Fruit fly (Drosophila melanogaster) whole organism, embryonic: ENCODE measurements around the gene Npc2a.
A peak's percentile ranks its signal among the peaks of the same experiment; 100 is the strongest.

Source experiments
- Atf3 ChIP-seq: fragments of 200-800 bp; sonication (Bioruptor generic); optimal IDR thresholded peaks from 3 replicates; lab custom pipeline; 2016; ENCODE audit warnings: missing biosample characterization, missing genetic modification characterization
- CG10654 ChIP-seq: fragments of 200-800 bp; sonication (Bioruptor generic); optimal IDR thresholded peaks from 2 replicates; lab custom pipeline; 2016; ENCODE audit warnings: missing biosample characterization, missing genetic modification characterization
- CG10959 ChIP-seq: fragments of 200-800 bp; sonication (Bioruptor generic); IDR thresholded peaks from 2 replicates; pipeline ENCODE4 v1.3.6; 2022; ENCODE audit warnings: missing biosample characterization, missing genetic modification characterization
- CG11085 ChIP-seq: fragments of 200-800 bp; sonication (Bioruptor generic); IDR thresholded peaks from 2 replicates; pipeline ENCODE4 v1.3.6; 2022; ENCODE audit warnings: missing biosample characterization, missing genetic modification characterization
- CG13894 ChIP-seq: fragments of 200-800 bp; sonication (Bioruptor generic); optimal IDR thresholded peaks from 3 replicates; lab custom pipeline; 2018; ENCODE audit warnings: missing biosample characterization, mild to moderate bottlenecking, missing genetic modification characterization, moderate library complexity
- CG15479 ChIP-seq: fragments of 200-800 bp; sonication (Bioruptor generic); optimal IDR thresholded peaks from 3 replicates; lab custom pipeline; 2019; ENCODE audit warnings: missing biosample characterization, mild to moderate bottlenecking, missing genetic modification characterization, moderate library complexity
- CG17568 ChIP-seq: fragments of 200-800 bp; sonication (Bioruptor generic); optimal IDR thresholded peaks from 2 replicates; lab custom pipeline; 2018; ENCODE audit warnings: missing biosample characterization, mild to moderate bottlenecking, missing genetic modification characterization, moderate library complexity
- CG18262 ChIP-seq: fragments of 200-800 bp; optimal IDR thresholded peaks from 3 replicates; lab custom pipeline; 2019; ENCODE audit warnings: missing biosample characterization, mild to moderate bottlenecking, missing genetic modification characterization, moderate library complexity
- CG18619 ChIP-seq: fragments of 200-800 bp; sonication (Bioruptor generic); optimal IDR thresholded peaks from 3 replicates; lab custom pipeline; 2017; ENCODE audit warnings: missing biosample characterization, mild to moderate bottlenecking, missing genetic modification characterization
- CG18764 ChIP-seq: fragments of 200-800 bp; sonication (Bioruptor generic); optimal IDR thresholded peaks from 3 replicates; lab custom pipeline; 2016; ENCODE audit warnings: missing biosample characterization, missing genetic modification characterization
- CG2129 ChIP-seq: fragments of 200-800 bp; sonication (Bioruptor generic); IDR thresholded peaks from 2 replicates; pipeline ENCODE4 v1.3.6; 2022; ENCODE audit warnings: missing biosample characterization, missing genetic modification characterization; ENCODE audit not compliant: partially characterized antibody
- CG3163 ChIP-seq: fragments of 200-800 bp; sonication (Bioruptor generic); optimal IDR thresholded peaks from 3 replicates; lab custom pipeline; 2016; ENCODE audit warnings: missing biosample characterization, missing genetic modification characterization
- CG7963 ChIP-seq: fragments of 200-800 bp; sonication (Bioruptor generic); IDR thresholded peaks from 3 replicates; pipeline ENCODE4 v1.3.6; 2022; ENCODE audit warnings: missing biosample characterization, missing genetic modification characterization; ENCODE audit not compliant: partially characterized antibody
- CG8924 ChIP-seq: fragments of 200-800 bp; optimal IDR thresholded peaks from 3 replicates; lab custom pipeline; 2019; ENCODE audit warnings: missing biosample characterization, mild to moderate bottlenecking, missing genetic modification characterization, moderate library complexity
- CG9437 ChIP-seq: fragments of 200-800 bp; sonication (Bioruptor generic); optimal IDR thresholded peaks from 2 replicates; lab custom pipeline; 2018; ENCODE audit warnings: missing biosample characterization, mild to moderate bottlenecking, missing genetic modification characterization
- CG9609 ChIP-seq: fragments of 200-800 bp; sonication (Bioruptor generic); optimal IDR thresholded peaks from 3 replicates; lab custom pipeline; 2016; ENCODE audit warnings: missing biosample characterization, missing genetic modification characterization
- D ChIP-seq, 2 experiments: fragments of 200-800 bp in 1 of 2; fragments of >200 bp in 1 of 2; sonication (Bioruptor generic) in 1 of 2; optimal IDR thresholded peaks; 2 replicates in 1 of 2; 3 replicates in 1 of 2; lab custom pipeline; 2017; ENCODE audit warnings: mild to moderate bottlenecking in 1 of 2, missing biosample characterization in 1 of 2, missing genetic modification characterization in 1 of 2, missing genetic modification reagents in 1 of 2
- Dp ChIP-seq: fragments of 200-800 bp; sonication (Bioruptor generic); optimal IDR thresholded peaks from 2 replicates; lab custom pipeline; 2018; ENCODE audit warnings: missing biosample characterization, mild to moderate bottlenecking, missing genetic modification characterization, moderate library complexity
- Drgx ChIP-seq: fragments of 200-800 bp; sonication (Bioruptor generic); IDR thresholded peaks from 2 replicates; pipeline ENCODE4 v1.3.6; 2022; ENCODE audit warnings: missing biosample characterization, missing genetic modification characterization
- Elba2 ChIP-seq: fragments of 200-800 bp; sonication (Bioruptor generic); optimal IDR thresholded peaks from 3 replicates; lab custom pipeline; 2016; ENCODE audit warnings: missing biosample characterization, missing genetic modification characterization
- Gug ChIP-seq: fragments of 200-800 bp; sonication (Bioruptor generic); IDR thresholded peaks from 4 replicates; pipeline ENCODE4 v1.3.6; 2022; ENCODE audit warnings: missing biosample characterization, missing genetic modification characterization
- H2.0 ChIP-seq: fragments of 200-800 bp; sonication (Bioruptor generic); IDR thresholded peaks from 2 replicates; pipeline ENCODE4 v1.3.6; 2022; ENCODE audit warnings: missing biosample characterization, missing genetic modification characterization
- Hand ChIP-seq: fragments of 200-800 bp; sonication (Bioruptor generic); optimal IDR thresholded peaks from 2 replicates; lab custom pipeline; 2017; ENCODE audit warnings: mild to moderate bottlenecking, missing biosample characterization, missing genetic modification reagents, missing genetic modification characterization
- Jarid2 ChIP-seq: fragments of 200-800 bp; sonication (Bioruptor generic); optimal IDR thresholded peaks from 3 replicates; lab custom pipeline; 2017; ENCODE audit warnings: mild to moderate bottlenecking, missing biosample characterization, missing genetic modification reagents, missing genetic modification characterization
- Meics ChIP-seq: fragments of 200-800 bp; sonication (Bioruptor generic); optimal IDR thresholded peaks from 2 replicates; lab custom pipeline; 2017; ENCODE audit warnings: missing biosample characterization, mild to moderate bottlenecking, missing genetic modification characterization
- Myb ChIP-seq: fragments of 200-800 bp; sonication (Bioruptor generic); optimal IDR thresholded peaks from 2 replicates; lab custom pipeline; 2016; ENCODE audit warnings: missing biosample characterization, missing genetic modification characterization
- Nf-YA ChIP-seq: fragments of 200-800 bp; sonication (Bioruptor generic); IDR thresholded peaks from 2 replicates; pipeline ENCODE4 v1.3.6; 2022; ENCODE audit warnings: missing biosample characterization, missing genetic modification characterization
- Rx ChIP-seq: fragments of 200-800 bp; sonication (Bioruptor generic); IDR thresholded peaks from 2 replicates; pipeline ENCODE4 v1.3.6; 2022; ENCODE audit warnings: missing biosample characterization, missing genetic modification characterization
- Sry-β ChIP-seq: fragments of 200-800 bp; sonication (Bioruptor generic); optimal IDR thresholded peaks from 2 replicates; lab custom pipeline; 2018; ENCODE audit warnings: missing biosample characterization, mild to moderate bottlenecking, missing genetic modification characterization, moderate library complexity
- abd-A ChIP-seq: fragments of 200-800 bp; sonication (Bioruptor generic); optimal IDR thresholded peaks from 3 replicates; lab custom pipeline; 2019; ENCODE audit warnings: missing biosample characterization, mild to moderate bottlenecking, missing genetic modification characterization, moderate library complexity
- chm ChIP-seq: fragments of 200-800 bp; sonication (Bioruptor generic); IDR thresholded peaks from 2 replicates; pipeline ENCODE4 v1.3.6; 2022; ENCODE audit warnings: missing biosample characterization, missing genetic modification characterization
- crol ChIP-seq: fragments of 200-800 bp; sonication (Bioruptor generic); IDR thresholded peaks from 2 replicates; pipeline ENCODE4 v1.3.6; 2022; ENCODE audit warnings: missing biosample characterization, missing genetic modification characterization
- dpn ChIP-seq, 2 experiments: fragments of 200-800 bp; sonication (Bioruptor generic); optimal IDR thresholded peaks; 3 replicates each; lab custom pipeline; 2016; ENCODE audit warnings: missing biosample characterization in 2 of 2, missing genetic modification characterization in 2 of 2
- ewg ChIP-seq: fragments of 200-800 bp; sonication (Bioruptor generic); optimal IDR thresholded peaks from 3 replicates; lab custom pipeline; 2017; ENCODE audit warnings: mild to moderate bottlenecking, missing biosample characterization, missing genetic modification reagents, missing genetic modification characterization
- ftz-f1 ChIP-seq: fragments of 200-800 bp; sonication (Bioruptor generic); optimal IDR thresholded peaks from 2 replicates; lab custom pipeline; 2016; ENCODE audit warnings: missing biosample characterization, missing genetic modification characterization
- gcm2 ChIP-seq: fragments of 200-800 bp; sonication (Bioruptor generic); optimal IDR thresholded peaks from 2 replicates; lab custom pipeline; 2016; ENCODE audit warnings: missing biosample characterization, missing genetic modification characterization
- inv ChIP-seq: fragments of 200-800 bp; sonication (Bioruptor generic); IDR thresholded peaks from 2 replicates; pipeline ENCODE4 v1.3.6; 2022; ENCODE audit warnings: missing biosample characterization, missing genetic modification characterization; ENCODE audit not compliant: partially characterized antibody
- knrl ChIP-seq: fragments of 200-800 bp; sonication (Bioruptor generic); IDR thresholded peaks from 3 replicates; pipeline ENCODE4 v1.3.6; 2022; ENCODE audit warnings: missing biosample characterization, missing genetic modification characterization; ENCODE audit not compliant: partially characterized antibody
- lilli ChIP-seq: fragments of 200-800 bp; sonication (Bioruptor generic); optimal IDR thresholded peaks from 3 replicates; lab custom pipeline; 2016; ENCODE audit warnings: missing biosample characterization, missing genetic modification characterization
- mld ChIP-seq: fragments of 200-800 bp; sonication (Bioruptor generic); IDR thresholded peaks from 3 replicates; pipeline ENCODE4 v1.3.6; 2022; ENCODE audit warnings: missing biosample characterization, missing genetic modification characterization; ENCODE audit not compliant: partially characterized antibody
- nau ChIP-seq: fragments of 200-800 bp; sonication (Bioruptor generic); optimal IDR thresholded peaks from 3 replicates; lab custom pipeline; 2017; ENCODE audit warnings: missing biosample characterization, mild to moderate bottlenecking, missing genetic modification characterization, missing genetic modification reagents
- nmo ChIP-seq: fragments of 200-800 bp; sonication (Bioruptor generic); optimal IDR thresholded peaks from 2 replicates; lab custom pipeline; 2018; ENCODE audit warnings: missing biosample characterization, mild to moderate bottlenecking, missing genetic modification characterization, moderate library complexity
- pnt ChIP-seq: fragments of 200-800 bp; sonication (Bioruptor generic); optimal IDR thresholded peaks from 3 replicates; lab custom pipeline; 2016; ENCODE audit warnings: missing biosample characterization, missing genetic modification characterization
- psq ChIP-seq: fragments of 200-800 bp; sonication (Bioruptor generic); optimal IDR thresholded peaks from 2 replicates; lab custom pipeline; 2017; ENCODE audit warnings: missing biosample characterization, missing genetic modification characterization
- sd ChIP-seq: fragments of 200-800 bp; sonication (Bioruptor generic); optimal IDR thresholded peaks from 3 replicates; lab custom pipeline; 2018; ENCODE audit warnings: missing biosample characterization, mild to moderate bottlenecking, missing genetic modification characterization, moderate library complexity
- seq ChIP-seq: fragments of 200-800 bp; sonication (Bioruptor generic); IDR thresholded peaks from 2 replicates; pipeline ENCODE4 v1.3.6; 2022; ENCODE audit warnings: missing biosample characterization, missing genetic modification characterization
- vnd ChIP-seq: fragments of 200-800 bp; sonication (Bioruptor generic); IDR thresholded peaks from 3 replicates; pipeline ENCODE4 v1.3.6; 2022; ENCODE audit warnings: missing biosample characterization, missing genetic modification characterization; ENCODE audit not compliant: partially characterized antibody
- zen2 ChIP-seq: fragments of 200-800 bp; sonication (Bioruptor generic); IDR thresholded peaks from 3 replicates; pipeline ENCODE4 v1.3.6; 2022; ENCODE audit warnings: missing biosample characterization, missing genetic modification characterization; ENCODE audit not compliant: partially characterized antibody

The Npc2a gene

dm6 chr2L:1972450-1973119 is 15.5 kb upstream of the Npc2a start (continued):
- TF ChIP-seq mld (GFP tag; lab: Robert Waterston, UW): no peak
- TF ChIP-seq H2.0 (GFP tag; lab: Robert Waterston, UW): no peak
- TF ChIP-seq CG10654 (GFP tag; lab: Kevin White, UChicago): no peak
- no peak for TF ChIP-seq Drgx
- TF ChIP-seq zen2 (GFP tag; lab: Robert Waterston, UW): no peak
- no peak for TF ChIP-seq pnt (GFP tag; lab: Kevin White, UChicago)
- TF ChIP-seq ewg (GFP tag; lab: Kevin White, UChicago): peak; percentile 93
- no peak for TF ChIP-seq Meics (GFP tag; lab: Kevin White, UChicago)
- no peak for TF ChIP-seq CG11085 (GFP tag; lab: Robert Waterston, UW)
- TF ChIP-seq abd-A (tag; lab: Kevin White, UChicago): peak; percentile 75
- TF ChIP-seq CG17568 (GFP tag; lab: Kevin White, UChicago): no peak
- no peak for TF ChIP-seq CG13894 (tag; lab: Kevin White, UChicago)
- TF ChIP-seq sd (tag; lab: Kevin White, UChicago): no peak
- no peak for TF ChIP-seq CG15479 (GFP tag; lab: Kevin White, UChicago)
- TF ChIP-seq CG3163 (GFP tag; lab: Kevin White, UChicago): no peak
- peak; percentile 95 for TF ChIP-seq ftz-f1 (GFP tag; lab: Kevin White, UChicago)
- TF ChIP-seq crol (GFP tag; lab: Robert Waterston, UW): peak; percentile 69
- peak; percentile 64; the same call in 1 of the 2 replicates for TF ChIP-seq seq (GFP tag; lab: Robert Waterston, UW)
- no peak for TF ChIP-seq Hand (GFP tag; lab: Kevin White, UChicago)
- TF ChIP-seq D (optimal IDR thresholded peaks at IDR 0.05; lab: Kevin White, UChicago): no peak
- no peak for TF ChIP-seq D (GFP tag; optimal IDR thresholded peaks at IDR 0.05; lab: Kevin White, UChicago)
- no peak for TF ChIP-seq dpn (GFP tag; optimal IDR thresholded peaks at IDR 0.05; lab: Kevin White, UChicago)
- no peak for TF ChIP-seq Rx (GFP tag; lab: Robert Waterston, UW)
- no peak for TF ChIP-seq psq (GFP tag; lab: Kevin White, UChicago)
- no peak for TF ChIP-seq CG9609 (GFP tag; lab: Kevin White, UChicago)
- no peak for TF ChIP-seq lilli (GFP tag; lab: Kevin White, UChicago)
- TF ChIP-seq chm (GFP tag; lab: Robert Waterston, UW): no peak
- TF ChIP-seq CG18764: no peak
- TF ChIP-seq CG10959: no peak
- TF ChIP-seq, all 482 proteins: peak for 55

dm6 chr2L:1973957-1974356 is 14.1 kb upstream of the Npc2a start, which contains the start of gene Der-1:
Gene Der-1, plus strand, starts transcription at chr2L:1973957.
- TF ChIP-seq Sry-β (GFP tag; lab: Kevin White, UChicago) (no peak), Myb (GFP tag; lab: Kevin White, UChicago) (peak; percentile 98), CG8924 (tag; lab: Kevin White, UChicago) (peak; percentile 35), CG7963 (GFP tag; lab: Robert Waterston, UW) (peak; percentile 80), mld (GFP tag; lab: Robert Waterston, UW) (peak; percentile 64; the same call in 1 of the 3 replicates), Nf-YA (GFP tag; lab: Robert Waterston, UW) (no peak), knrl (GFP tag; lab: Robert Waterston, UW) (peak; percentile 91), CG2129 (GFP tag; lab: Robert Waterston, UW) (peak; percentile 64), gcm2 (no peak), vnd (GFP tag; lab: Robert Waterston, UW) (peak; percentile 86), Elba2 (GFP tag; lab: Kevin White, UChicago) (no peak), Jarid2 (GFP tag; lab: Kevin White, UChicago) (no peak), CG18619 (GFP tag; lab: Kevin White, UChicago) (no peak), inv (GFP tag; lab: Robert Waterston, UW) (peak; percentile 91), CG9437 (GFP tag; lab: Kevin White, UChicago) (peak; percentile 70), nau (no peak), CG18262 (tag; lab: Kevin White, UChicago) (no peak), Gug (GFP tag; lab: Robert Waterston, UW) (peak; percentile 47; the same call in 2 of the 4 replicates), Atf3 (peak; percentile 37), nmo (GFP tag; lab: Kevin White, UChicago) (peak; percentile 13), Dp (GFP tag; lab: Kevin White, UChicago) (peak; percentile 70)
